Fruit fly (Drosophila melanogaster) whole organism, embryonic: ENCODE data around the gene CG31431.

Experiments used
- B-H1 ChIP-seq: fragments of 200-800 bp; sonication (Bioruptor generic); IDR thresholded peaks from 3 replicates; pipeline ENCODE4 v1.3.6; 2022; ENCODE audit warnings: missing biosample characterization, missing genetic modification characterization
- Blimp-1 ChIP-seq: fragments of 200-800 bp; sonication (Bioruptor generic); optimal IDR thresholded peaks from 3 replicates; lab custom pipeline; 2018; ENCODE audit warnings: missing biosample characterization, missing genetic modification characterization, mild to moderate bottlenecking, moderate library complexity, missing genetic modification reagents
- BtbVII ChIP-seq: fragments of 200-800 bp; sonication (Bioruptor generic); optimal IDR thresholded peaks from 3 replicates; lab custom pipeline; 2017; ENCODE audit warnings: missing biosample characterization, mild to moderate bottlenecking, missing genetic modification characterization
- CG12391 ChIP-seq: fragments of 200-800 bp; sonication (Bioruptor generic); optimal IDR thresholded peaks from 3 replicates; lab custom pipeline; 2018; ENCODE audit warnings: missing biosample characterization, mild to moderate bottlenecking, missing genetic modification characterization, moderate library complexity
- CG13775 ChIP-seq: fragments of 200-800 bp; sonication (Bioruptor generic); optimal IDR thresholded peaks from 3 replicates; lab custom pipeline; 2017; ENCODE audit warnings: missing biosample characterization, mild to moderate bottlenecking, missing genetic modification characterization
- CG17328 ChIP-seq: fragments of 200-800 bp; sonication (Bioruptor generic); IDR thresholded peaks from 2 replicates; pipeline ENCODE4 v1.3.6; 2022; ENCODE audit warnings: missing biosample characterization, missing genetic modification characterization
- CG17359 ChIP-seq: fragments of 200-800 bp; sonication (Bioruptor generic); optimal IDR thresholded peaks from 3 replicates; lab custom pipeline; 2018; ENCODE audit warnings: missing biosample characterization, mild to moderate bottlenecking, missing genetic modification characterization, moderate library complexity
- CG32772 ChIP-seq: fragments of 200-800 bp; sonication (Bioruptor generic); IDR thresholded peaks from 2 replicates; pipeline ENCODE4 v1.3.6; 2022; ENCODE audit warnings: missing biosample characterization, missing genetic modification characterization
- CG34224 ChIP-seq: fragments of 200-800 bp; sonication (Bioruptor generic); IDR thresholded peaks from 3 replicates; pipeline ENCODE4 v1.3.6; 2022; ENCODE audit warnings: missing biosample characterization, missing genetic modification characterization; ENCODE audit not compliant: partially characterized antibody
- CG7839 ChIP-seq: fragments of 200-800 bp; sonication (Bioruptor generic); optimal IDR thresholded peaks from 3 replicates; lab custom pipeline; 2018; ENCODE audit warnings: missing biosample characterization, mild to moderate bottlenecking, missing genetic modification characterization, moderate library complexity
- CG9727 ChIP-seq: fragments of 200-800 bp; sonication (Bioruptor generic); optimal IDR thresholded peaks from 3 replicates; lab custom pipeline; 2017; ENCODE audit warnings: missing biosample characterization, mild to moderate bottlenecking, missing genetic modification characterization
- Camta ChIP-seq: fragments of 200-800 bp; sonication (Bioruptor generic); optimal IDR thresholded peaks from 2 replicates; lab custom pipeline; 2016; ENCODE audit warnings: missing biosample characterization, missing genetic modification characterization
- D19B ChIP-seq: fragments of 200-800 bp; sonication (Bioruptor generic); optimal IDR thresholded peaks from 2 replicates; lab custom pipeline; 2017; ENCODE audit warnings: missing biosample characterization, mild to moderate bottlenecking, missing genetic modification characterization
- Dbx ChIP-seq: fragments of 200-800 bp; sonication (Bioruptor generic); IDR thresholded peaks from 3 replicates; pipeline ENCODE4 v1.3.6; 2022; ENCODE audit warnings: missing biosample characterization, missing genetic modification characterization
- Ets65A ChIP-seq: fragments of 200-800 bp; sonication (Bioruptor generic); peaks from one replicate; lab custom pipeline; 2016; ENCODE audit warnings: missing biosample characterization, missing genetic modification characterization
- Med ChIP-seq: fragments of 200-800 bp; sonication (Bioruptor generic); peaks from one replicate; lab custom pipeline; 2016; ENCODE audit warnings: missing biosample characterization, missing genetic modification characterization, mild to moderate bottlenecking, inconsistent platforms, moderate library complexity
- Opbp ChIP-seq: fragments of 200-800 bp; sonication (Bioruptor generic); IDR thresholded peaks from 3 replicates; pipeline ENCODE4 v1.3.6; 2022; ENCODE audit warnings: missing biosample characterization, missing genetic modification characterization; ENCODE audit not compliant: partially characterized antibody
- Pdp1 ChIP-seq, 2 experiments: fragments of 200-800 bp; sonication (Bioruptor generic); optimal IDR thresholded peaks; 3 replicates each; lab custom pipeline; 2016; ENCODE audit warnings: missing biosample characterization in 2 of 2, missing genetic modification characterization in 2 of 2, mild to moderate bottlenecking in 1 of 2, moderate library complexity in 1 of 2
- Rfx ChIP-seq: fragments of 200-800 bp; sonication (Bioruptor generic); IDR thresholded peaks from 2 replicates; pipeline ENCODE4 v1.3.6; 2022; ENCODE audit warnings: missing biosample characterization, missing genetic modification characterization
- Stat92E ChIP-seq, 3 experiments: fragments of >200 bp in 2 of 3; fragments of 200-800 bp in 1 of 3; sonication (Bioruptor generic) in 1 of 3; optimal IDR thresholded peaks; 2 replicates each; lab custom pipeline; 2017 to 2019; ENCODE audit warnings: missing biosample characterization in 3 of 3, missing genetic modification characterization in 3 of 3, mild to moderate bottlenecking in 1 of 3, moderate library complexity in 1 of 3
- Xrp1 ChIP-seq: fragments of 200-800 bp; sonication (Bioruptor generic); IDR thresholded peaks from 2 replicates; pipeline ENCODE4 v1.3.6; 2022; ENCODE audit warnings: missing biosample characterization, missing genetic modification characterization
- ase ChIP-seq: fragments of 200-800 bp; sonication (Bioruptor generic); IDR thresholded peaks from 3 replicates; pipeline ENCODE4 v1.3.6; 2022; ENCODE audit warnings: missing biosample characterization, missing genetic modification characterization
- cad ChIP-seq: fragments of >200 bp; optimal IDR thresholded peaks from 2 replicates; lab custom pipeline; 2017; ENCODE audit warnings: missing biosample characterization, missing genetic modification characterization
- chm ChIP-seq: fragments of 200-800 bp; sonication (Bioruptor generic); IDR thresholded peaks from 2 replicates; pipeline ENCODE4 v1.3.6; 2022; ENCODE audit warnings: missing biosample characterization, missing genetic modification characterization
- crol ChIP-seq: fragments of 200-800 bp; sonication (Bioruptor generic); IDR thresholded peaks from 2 replicates; pipeline ENCODE4 v1.3.6; 2022; ENCODE audit warnings: missing biosample characterization, missing genetic modification characterization
- dmrt11E ChIP-seq: fragments of 200-800 bp; sonication (Bioruptor generic); optimal IDR thresholded peaks from 3 replicates; lab custom pipeline; 2018; ENCODE audit warnings: missing biosample characterization, mild to moderate bottlenecking, missing genetic modification characterization, moderate library complexity
- eve ChIP-seq, 2 experiments: fragments of >200 bp; optimal IDR thresholded peaks; 2 replicates each; lab custom pipeline; 2017; ENCODE audit warnings: missing biosample characterization in 2 of 2, missing genetic modification characterization in 2 of 2
- exex ChIP-seq: fragments of 200-800 bp; sonication (Bioruptor generic); optimal IDR thresholded peaks from 4 replicates; lab custom pipeline; 2018; ENCODE audit warnings: missing biosample characterization, mild to moderate bottlenecking, missing genetic modification characterization, moderate library complexity
- grau ChIP-seq: fragments of 200-800 bp; optimal IDR thresholded peaks from 3 replicates; lab custom pipeline; 2019; ENCODE audit warnings: missing biosample characterization, mild to moderate bottlenecking, missing genetic modification characterization, moderate library complexity
- grn ChIP-seq: fragments of 200-800 bp; sonication (Bioruptor generic); optimal IDR thresholded peaks from 3 replicates; lab custom pipeline; 2017; ENCODE audit warnings: missing biosample characterization, missing genetic modification characterization
- lab ChIP-seq: fragments of 200-800 bp; sonication (Bioruptor generic); optimal IDR thresholded peaks from 3 replicates; lab custom pipeline; 2017; ENCODE audit warnings: missing biosample characterization, missing genetic modification characterization, mild to moderate bottlenecking, moderate library complexity, missing genetic modification reagents
- mirr ChIP-seq: fragments of 200-800 bp; sonication (Bioruptor generic); optimal IDR thresholded peaks from 3 replicates; lab custom pipeline; 2018; ENCODE audit warnings: missing biosample characterization, mild to moderate bottlenecking, missing genetic modification characterization
- nmo ChIP-seq: fragments of 200-800 bp; sonication (Bioruptor generic); optimal IDR thresholded peaks from 2 replicates; lab custom pipeline; 2018; ENCODE audit warnings: missing biosample characterization, mild to moderate bottlenecking, missing genetic modification characterization, moderate library complexity
- nom ChIP-seq: fragments of 200-800 bp; sonication (Bioruptor generic); optimal IDR thresholded peaks from 2 replicates; lab custom pipeline; 2017; ENCODE audit warnings: missing biosample characterization, missing genetic modification characterization, mild to moderate bottlenecking, moderate library complexity, missing genetic modification reagents
- odd ChIP-seq: fragments of 200-800 bp; sonication (Bioruptor generic); optimal IDR thresholded peaks from 2 replicates; lab custom pipeline; 2017; ENCODE audit warnings: missing biosample characterization, mild to moderate bottlenecking, missing genetic modification characterization
- phol ChIP-seq: fragments of 200-800 bp; sonication (Bioruptor generic); optimal IDR thresholded peaks from 3 replicates; lab custom pipeline; 2018; ENCODE audit warnings: missing biosample characterization, mild to moderate bottlenecking, missing genetic modification characterization, moderate library complexity
- row ChIP-seq: fragments of 200-800 bp; sonication (Bioruptor generic); IDR thresholded peaks from 3 replicates; pipeline ENCODE4 v1.3.6; 2022; ENCODE audit warnings: missing biosample characterization, missing genetic modification characterization
- sd ChIP-seq: fragments of 200-800 bp; sonication (Bioruptor generic); optimal IDR thresholded peaks from 3 replicates; lab custom pipeline; 2018; ENCODE audit warnings: missing biosample characterization, mild to moderate bottlenecking, missing genetic modification characterization, moderate library complexity
- sens ChIP-seq: fragments of 200-800 bp; sonication (Bioruptor generic); peaks from one replicate; lab custom pipeline; 2016; ENCODE audit warnings: missing biosample characterization, missing genetic modification characterization
- slbo ChIP-seq: fragments of 200-800 bp; sonication (Bioruptor generic); IDR thresholded peaks from 2 replicates; pipeline ENCODE4 v1.3.6; 2022; ENCODE audit warnings: missing biosample characterization, missing genetic modification characterization
- slou ChIP-seq: fragments of 200-800 bp; sonication (Bioruptor generic); optimal IDR thresholded peaks from 3 replicates; lab custom pipeline; 2016; ENCODE audit warnings: missing biosample characterization, missing genetic modification characterization
- sqz ChIP-seq: fragments of 200-800 bp; sonication (Bioruptor generic); optimal IDR thresholded peaks from 3 replicates; lab custom pipeline; 2018; ENCODE audit warnings: missing biosample characterization, mild to moderate bottlenecking, missing genetic modification characterization
- sug ChIP-seq: fragments of 200-800 bp; optimal IDR thresholded peaks from 2 replicates; lab custom pipeline; 2019; ENCODE audit warnings: missing biosample characterization, mild to moderate bottlenecking, missing genetic modification characterization, moderate library complexity
- vfl ChIP-seq: fragments of 200-800 bp; sonication (Bioruptor generic); optimal IDR thresholded peaks from 2 replicates; lab custom pipeline; 2016; ENCODE audit warnings: missing biosample characterization, missing genetic modification characterization
- vvl ChIP-seq: fragments of 200-800 bp; sonication (Bioruptor generic); IDR thresholded peaks from 2 replicates; pipeline ENCODE4 v1.3.6; 2022; ENCODE audit warnings: missing biosample characterization, missing genetic modification characterization
- yki ChIP-seq: fragments of >200 bp; optimal IDR thresholded peaks from 3 replicates; lab custom pipeline; 2018
- zen ChIP-seq: fragments of 200-800 bp; sonication (Bioruptor generic); optimal IDR thresholded peaks from 3 replicates; lab custom pipeline; 2018; ENCODE audit warnings: missing biosample characterization, mild to moderate bottlenecking, missing genetic modification characterization, moderate library complexity

CG31431 gene

DNA sequence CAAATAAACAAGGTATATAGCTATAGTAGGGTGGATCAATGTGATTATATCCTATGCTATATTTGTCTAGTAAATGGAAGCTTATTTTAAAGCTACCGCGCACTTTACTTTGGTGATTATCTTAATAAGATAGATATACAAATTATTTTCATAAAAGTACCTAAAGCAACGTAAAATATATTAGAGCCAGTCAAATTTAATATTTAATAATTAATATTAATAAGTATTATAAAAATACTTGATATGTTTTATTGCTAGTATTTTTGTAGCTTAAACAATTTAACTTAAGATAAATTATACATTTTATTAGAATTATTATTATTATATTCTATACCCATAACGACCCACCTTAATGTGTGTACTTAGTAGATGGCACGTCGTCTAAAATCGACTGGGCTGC, 30.8 kb upstream of the CG31431 start (continued):
- TF ChIP-seq yki (lab: Kevin White, UChicago) (no peak), CG12391 (tag; lab: Kevin White, UChicago) (peak; percentile 38), CG9727 (peak; percentile 13), odd (peak; percentile 15), CG17359 (tag; lab: Kevin White, UChicago) (peak; percentile 9), Blimp-1 (GFP tag; lab: Kevin White, UChicago) (peak; percentile 54), cad (GFP tag; lab: Kevin White, UChicago) (no peak), CG13775 (GFP tag; lab: Kevin White, UChicago) (no peak), nmo (GFP tag; lab: Kevin White, UChicago) (peak; percentile 20)

dm6 chr3R:21840432-21840831, 30.0 kb upstream of the CG31431 start:
- TF ChIP-seq Med (GFP tag; lab: Kevin White, UChicago) (peak; percentile 46), zen (no peak), Opbp (GFP tag; lab: Robert Waterston, UW) (no peak), eve (GFP tag; optimal IDR thresholded peaks at IDR 0.05; lab: Kevin White, UChicago) (peak in 1 of 2 experiments; percentile 46), slou (GFP tag; lab: Kevin White, UChicago) (no peak), grn (GFP tag; lab: Kevin White, UChicago) (peak; percentile 83), Pdp1 (GFP tag; optimal IDR thresholded peaks at IDR 0.05; lab: Kevin White, UChicago) (peak in 1 of 2 experiments; percentile 98), exex (tag; lab: Kevin White, UChicago) (peak; percentile 56), mirr (peak; percentile 12), sug (peak; percentile 58), Dbx (GFP tag; lab: Robert Waterston, UW) (no peak), lab (GFP tag; lab: Kevin White, UChicago) (no peak)

DNA sequence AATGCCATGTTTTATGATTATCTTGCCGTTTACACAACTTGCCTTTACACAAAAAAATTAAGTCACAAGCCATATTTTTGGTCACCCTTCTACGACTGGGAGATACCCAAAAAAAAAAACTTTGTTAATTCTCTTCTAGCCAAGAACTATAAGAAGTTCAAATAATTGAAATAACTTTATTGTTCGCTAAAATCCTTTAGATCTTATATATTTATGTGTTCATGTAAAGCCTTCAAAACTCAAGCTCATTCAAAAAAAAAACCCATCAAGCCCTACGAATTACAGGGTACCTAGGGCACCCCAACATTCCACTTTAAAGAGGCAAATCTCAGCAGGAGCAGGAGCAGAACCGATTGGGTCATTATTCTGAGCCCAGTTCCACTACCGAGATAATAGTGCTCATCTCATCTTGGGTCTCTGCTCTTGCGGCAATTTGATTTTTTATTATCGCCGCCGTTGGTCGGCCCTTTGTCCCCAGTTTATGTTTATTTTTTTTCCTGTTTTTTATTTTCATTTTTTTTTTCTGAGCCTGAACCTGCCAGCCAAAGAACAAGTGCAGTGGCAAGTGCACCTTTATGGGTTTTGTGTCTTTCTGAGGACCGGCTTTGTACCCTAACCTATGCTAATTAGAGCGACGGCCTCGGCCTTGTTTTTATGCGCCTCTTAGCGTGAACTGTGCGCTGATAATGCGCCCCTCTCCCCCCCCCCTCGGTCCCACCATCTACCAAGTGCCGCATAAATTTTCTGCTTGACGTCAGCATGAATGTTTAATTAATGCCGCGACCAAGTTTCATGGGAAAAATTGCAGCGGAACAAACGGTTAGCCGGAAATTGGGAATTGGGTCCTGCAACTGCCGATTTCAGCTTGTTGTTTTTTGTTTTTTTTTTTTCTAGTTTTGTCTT, 28.8 kb upstream of the CG31431 start:
- TF ChIP-seq nom (GFP tag; lab: Kevin White, UChicago) (peak; percentile 60), CG34224 (GFP tag; lab: Robert Waterston, UW) (no peak), chm (GFP tag; lab: Robert Waterston, UW) (no peak), CG32772 (GFP tag; lab: Robert Waterston, UW) (0 out of 2 replicates have a peak, but pooled peaks have one; percentile 32), Pdp1 (GFP tag; optimal IDR thresholded peaks at IDR 0.05; lab: Kevin White, UChicago) (no peak), vvl (GFP tag; lab: Robert Waterston, UW) (peak; percentile 86), BtbVII (GFP tag; lab: Kevin White, UChicago) (no peak), B-H1 (GFP tag; lab: Robert Waterston, UW) (no peak), vfl (GFP tag; lab: Kevin White, UChicago) (no peak), ase (GFP tag; lab: Robert Waterston, UW) (no peak), CG7839 (tag; lab: Kevin White, UChicago) (no peak), Ets65A (peak; percentile 23), sens (GFP tag; lab: Kevin White, UChicago) (peak; percentile 52), sqz (GFP tag; lab: Kevin White, UChicago) (peak; percentile 47), phol (tag; lab: Kevin White, UChicago) (peak; percentile 1), Xrp1 (GFP tag; lab: Robert Waterston, UW) (peak; percentile 23; the same call in 1 of the 2 replicates), dmrt11E (tag; lab: Kevin White, UChicago) (peak; percentile 31), Stat92E (GFP tag; optimal IDR thresholded peaks at IDR 0.05; lab: Kevin White, UChicago) (no peak), CG17328 (GFP tag; lab: Robert Waterston, UW) (no peak), crol (peak; percentile 86), Camta (GFP tag; lab: Kevin White, UChicago) (no peak), grau (tag; lab: Kevin White, UChicago) (no peak), Rfx (no peak), row (peak; percentile 18; the same call in 1 of the 3 replicates), D19B (peak; percentile 35), sd (tag; lab: Kevin White, UChicago) (no peak), slbo (no peak)
